Fruit fly (Drosophila melanogaster) whole organism, embryonic: ENCODE data around the gene CG31817.

ENCODE experiments used
- Atf3 ChIP-seq: fragments of 200-800 bp; sonication (Bioruptor generic); optimal IDR thresholded peaks from 3 replicates; lab custom pipeline; 2016; ENCODE audit warnings: missing biosample characterization, missing genetic modification characterization
- Awh ChIP-seq: fragments of 200-800 bp; sonication (Bioruptor generic); IDR thresholded peaks from 2 replicates; pipeline ENCODE4, ENCODE4 v1.3.6; 2022; ENCODE audit warnings: missing biosample characterization, missing genetic modification characterization
- Blimp-1 ChIP-seq: fragments of 200-800 bp; sonication (Bioruptor generic); optimal IDR thresholded peaks from 3 replicates; lab custom pipeline; 2018; ENCODE audit warnings: missing biosample characterization, missing genetic modification characterization, mild to moderate bottlenecking, moderate library complexity, missing genetic modification reagents
- CG1024 ChIP-seq: fragments of 200-800 bp; sonication (Bioruptor generic); IDR thresholded peaks from 2 replicates; pipeline ENCODE4 v1.3.6; 2022; ENCODE audit warnings: missing biosample characterization, missing genetic modification characterization
- CG10979 ChIP-seq: fragments of 200-800 bp; sonication (Bioruptor generic); optimal IDR thresholded peaks from 2 replicates; lab custom pipeline; 2018; ENCODE audit warnings: missing biosample characterization, mild to moderate bottlenecking, missing genetic modification characterization, moderate library complexity
- CG12104 ChIP-seq: fragments of 200-800 bp; sonication (Bioruptor generic); optimal IDR thresholded peaks from 3 replicates; lab custom pipeline; 2016; ENCODE audit warnings: missing biosample characterization, missing genetic modification characterization
- CG12391 ChIP-seq: fragments of 200-800 bp; sonication (Bioruptor generic); optimal IDR thresholded peaks from 3 replicates; lab custom pipeline; 2018; ENCODE audit warnings: missing biosample characterization, mild to moderate bottlenecking, missing genetic modification characterization, moderate library complexity
- CG13287 ChIP-seq: fragments of 200-800 bp; sonication (Bioruptor generic); IDR thresholded peaks from 2 replicates; pipeline ENCODE4 v1.3.6; 2022; ENCODE audit warnings: missing biosample characterization, missing genetic modification characterization; ENCODE audit not compliant: partially characterized antibody
- CG14014 ChIP-seq: fragments of 200-800 bp; sonication (Bioruptor generic); IDR thresholded peaks from 2 replicates; pipeline ENCODE4 v1.3.6; 2022; ENCODE audit warnings: missing biosample characterization, missing genetic modification characterization
- CG1529 ChIP-seq: fragments of 200-800 bp; sonication (Bioruptor generic); optimal IDR thresholded peaks from 3 replicates; lab custom pipeline; 2018; ENCODE audit warnings: missing biosample characterization, missing genetic modification characterization
- CG17361 ChIP-seq: fragments of 200-800 bp; sonication (Bioruptor generic); IDR thresholded peaks from 3 replicates; pipeline ENCODE4 v1.3.6; 2022; ENCODE audit warnings: missing biosample characterization, missing genetic modification characterization
- CG1792 ChIP-seq: fragments of 200-800 bp; sonication (Bioruptor generic); optimal IDR thresholded peaks from 2 replicates; lab custom pipeline; 2016; ENCODE audit warnings: missing biosample characterization, missing genetic modification characterization
- CG18619 ChIP-seq: fragments of 200-800 bp; sonication (Bioruptor generic); optimal IDR thresholded peaks from 3 replicates; lab custom pipeline; 2017; ENCODE audit warnings: missing biosample characterization, mild to moderate bottlenecking, missing genetic modification characterization
- CG30431 ChIP-seq: fragments of 200-800 bp; sonication (Bioruptor generic); optimal IDR thresholded peaks from 2 replicates; lab custom pipeline; 2017; ENCODE audit warnings: missing biosample characterization, missing genetic modification characterization
- CG34224 ChIP-seq: fragments of 200-800 bp; sonication (Bioruptor generic); IDR thresholded peaks from 3 replicates; pipeline ENCODE4 v1.3.6; 2022; ENCODE audit warnings: missing biosample characterization, missing genetic modification characterization; ENCODE audit not compliant: partially characterized antibody
- CG42726 ChIP-seq: fragments of 200-800 bp; sonication (Bioruptor generic); IDR thresholded peaks from 2 replicates; pipeline ENCODE4 v1.3.6; 2022; ENCODE audit warnings: missing biosample characterization, missing genetic modification characterization; ENCODE audit not compliant: partially characterized antibody
- CG4282 ChIP-seq: fragments of 200-800 bp; sonication (Bioruptor generic); optimal IDR thresholded peaks from 2 replicates; lab custom pipeline; 2016; ENCODE audit warnings: missing biosample characterization, missing genetic modification characterization
- CG4328 ChIP-seq: fragments of 200-800 bp; sonication (Bioruptor generic); optimal IDR thresholded peaks from 3 replicates; lab custom pipeline; 2017; ENCODE audit warnings: missing biosample characterization, missing genetic modification reagents, missing genetic modification characterization
- CG7271 ChIP-seq: fragments of 200-800 bp; sonication (Bioruptor generic); optimal IDR thresholded peaks from 2 replicates; lab custom pipeline; 2018; ENCODE audit warnings: missing biosample characterization, mild to moderate bottlenecking, missing genetic modification characterization, moderate library complexity
- CG7357 ChIP-seq: fragments of 200-800 bp; sonication (Bioruptor generic); IDR thresholded peaks from 3 replicates; pipeline ENCODE4 v1.3.6; 2022; ENCODE audit warnings: missing biosample characterization, missing genetic modification characterization
- CG8478 ChIP-seq: fragments of >200 bp; optimal IDR thresholded peaks from 2 replicates; lab custom pipeline; 2018
- CG9797 ChIP-seq: fragments of 200-800 bp; sonication (Bioruptor generic); optimal IDR thresholded peaks from 3 replicates; lab custom pipeline; 2018; ENCODE audit warnings: missing biosample characterization, mild to moderate bottlenecking, missing genetic modification characterization
- Ets65A ChIP-seq: fragments of 200-800 bp; sonication (Bioruptor generic); peaks from one replicate; lab custom pipeline; 2016; ENCODE audit warnings: missing biosample characterization, missing genetic modification characterization
- H2.0 ChIP-seq: fragments of 200-800 bp; sonication (Bioruptor generic); IDR thresholded peaks from 2 replicates; pipeline ENCODE4 v1.3.6; 2022; ENCODE audit warnings: missing biosample characterization, missing genetic modification characterization
- Hr78 ChIP-seq, 2 experiments: fragments of 200-800 bp in 1 of 2; fragments of >200 bp in 1 of 2; sonication (Bioruptor generic) in 1 of 2; optimal IDR thresholded peaks; 2 replicates each; lab custom pipeline; 2017 to 2019; ENCODE audit warnings: missing biosample characterization in 2 of 2, missing genetic modification characterization in 2 of 2, mild to moderate bottlenecking in 1 of 2, moderate library complexity in 1 of 2
- Jarid2 ChIP-seq: fragments of 200-800 bp; sonication (Bioruptor generic); optimal IDR thresholded peaks from 3 replicates; lab custom pipeline; 2017; ENCODE audit warnings: mild to moderate bottlenecking, missing biosample characterization, missing genetic modification reagents, missing genetic modification characterization
- Opbp ChIP-seq: fragments of 200-800 bp; sonication (Bioruptor generic); IDR thresholded peaks from 3 replicates; pipeline ENCODE4 v1.3.6; 2022; ENCODE audit warnings: missing biosample characterization, missing genetic modification characterization; ENCODE audit not compliant: partially characterized antibody
- Six4 ChIP-seq: fragments of 200-800 bp; sonication (Bioruptor generic); optimal IDR thresholded peaks from 2 replicates; lab custom pipeline; 2016; ENCODE audit warnings: missing biosample characterization, missing genetic modification characterization
- Ssrp ChIP-seq: fragments of 200-800 bp; sonication (Bioruptor generic); optimal IDR thresholded peaks from 2 replicates; lab custom pipeline; 2018; ENCODE audit warnings: missing biosample characterization, mild to moderate bottlenecking, missing genetic modification characterization, moderate library complexity
- bcd ChIP-seq: fragments of 200-800 bp; sonication (Bioruptor generic); optimal IDR thresholded peaks from 2 replicates; lab custom pipeline; 2017; ENCODE audit warnings: missing biosample characterization, mild to moderate bottlenecking, missing genetic modification characterization
- ci ChIP-seq: fragments of 200-800 bp; sonication (Bioruptor generic); IDR thresholded peaks from 3 replicates; pipeline ENCODE4 v1.3.6; 2022; ENCODE audit warnings: missing biosample characterization, missing genetic modification characterization
- dan ChIP-seq: fragments of 200-800 bp; sonication (Bioruptor generic); IDR thresholded peaks from 2 replicates; pipeline ENCODE4 v1.3.6; 2022; ENCODE audit warnings: missing biosample characterization, missing genetic modification characterization
- dimm ChIP-seq: fragments of 200-800 bp; sonication (Bioruptor generic); IDR thresholded peaks from 2 replicates; pipeline ENCODE4 v1.3.6; 2022; ENCODE audit warnings: missing biosample characterization, missing genetic modification characterization
- fd3F ChIP-seq: fragments of 200-800 bp; sonication (Bioruptor generic); optimal IDR thresholded peaks from 2 replicates; lab custom pipeline; 2018; ENCODE audit warnings: missing biosample characterization, mild to moderate bottlenecking, missing genetic modification characterization, moderate library complexity
- gro ChIP-seq: fragments of 200-800 bp; sonication (Bioruptor generic); optimal IDR thresholded peaks from 2 replicates; lab custom pipeline; 2016; ENCODE audit warnings: missing biosample characterization, missing genetic modification characterization
- kah ChIP-seq: fragments of 200-800 bp; sonication (Bioruptor generic); optimal IDR thresholded peaks from 2 replicates; lab custom pipeline; 2018; ENCODE audit warnings: missing biosample characterization, mild to moderate bottlenecking, missing genetic modification characterization
- maf-S ChIP-seq: fragments of 200-800 bp; sonication (Bioruptor generic); optimal IDR thresholded peaks from 2 replicates; lab custom pipeline; 2016; ENCODE audit warnings: missing biosample characterization, missing genetic modification characterization
- pb ChIP-seq: fragments of 200-800 bp; sonication (Bioruptor generic); optimal IDR thresholded peaks from 3 replicates; lab custom pipeline; 2016; ENCODE audit warnings: missing biosample characterization, missing genetic modification characterization
- pho ChIP-seq: fragments of 200-800 bp; sonication (Bioruptor generic); optimal IDR thresholded peaks from 2 replicates; lab custom pipeline; 2016; ENCODE audit warnings: missing biosample characterization, missing genetic modification characterization
- pros ChIP-seq: fragments of 200-800 bp; sonication (Bioruptor generic); optimal IDR thresholded peaks from 3 replicates; lab custom pipeline; 2019; ENCODE audit warnings: missing biosample characterization, mild to moderate bottlenecking, missing genetic modification characterization, moderate library complexity
- sens-2 ChIP-seq: fragments of 200-800 bp; sonication (Bioruptor generic); IDR thresholded peaks from 2 replicates; pipeline ENCODE4 v1.3.6; 2022; ENCODE audit warnings: missing biosample characterization, missing genetic modification characterization
- stc ChIP-seq: fragments of 200-800 bp; sonication (Bioruptor generic); IDR thresholded peaks from 2 replicates; pipeline ENCODE4 v1.3.6; 2022; ENCODE audit warnings: missing biosample characterization, missing genetic modification characterization
- tio ChIP-seq: fragments of 200-800 bp; sonication (Bioruptor generic); optimal IDR thresholded peaks from 2 replicates; lab custom pipeline; 2017; ENCODE audit warnings: missing biosample characterization, missing genetic modification characterization, inconsistent platforms
- toy ChIP-seq: fragments of 200-800 bp; sonication (Bioruptor generic); IDR thresholded peaks from 2 replicates; pipeline ENCODE4 v1.3.6; 2022; ENCODE audit warnings: missing biosample characterization, missing genetic modification characterization
- trem ChIP-seq: fragments of 200-800 bp; optimal IDR thresholded peaks from 3 replicates; lab custom pipeline; 2019; ENCODE audit warnings: missing biosample characterization, mild to moderate bottlenecking, missing genetic modification characterization, moderate library complexity
- unpg ChIP-seq: fragments of 200-800 bp; sonication (Bioruptor generic); optimal IDR thresholded peaks from 3 replicates; lab custom pipeline; 2018; ENCODE audit warnings: missing biosample characterization, mild to moderate bottlenecking, missing genetic modification characterization, moderate library complexity
- vvl ChIP-seq: fragments of 200-800 bp; sonication (Bioruptor generic); IDR thresholded peaks from 2 replicates; pipeline ENCODE4 v1.3.6; 2022; ENCODE audit warnings: missing biosample characterization, missing genetic modification characterization
- zfh1 ChIP-seq: fragments of 200-800 bp; sonication (Bioruptor generic); IDR thresholded peaks from 3 replicates; pipeline ENCODE4 v1.3.6; 2022; ENCODE audit warnings: missing biosample characterization, missing genetic modification characterization

The CG31817 gene

dm6 chr2L:16299466-16300311 is 38.0 kb downstream of the CG31817 start, which contains the start of the genes heix and CG17328 (continued):
- TF ChIP-seq Ssrp (tag; lab: Kevin White, UChicago) (peak; percentile 66), dimm (GFP tag; lab: Robert Waterston, UW) (no peak), Ets65A (no peak), pho (peak; percentile 50), CG14014 (peak; percentile 78), pros (GFP tag; lab: Kevin White, UChicago) (no peak), CG12391 (peak; percentile 82), CG34224 (GFP tag; lab: Robert Waterston, UW) (0 out of 3 replicates have a peak, but pooled peaks have one; percentile 12), Atf3 (peak; percentile 46), unpg (peak; percentile 68), CG1792 (GFP tag; lab: Kevin White, UChicago) (peak; percentile 1), kah (GFP tag; lab: Kevin White, UChicago) (peak; percentile 93), Jarid2 (GFP tag; lab: Kevin White, UChicago) (no peak), CG4282 (GFP tag; lab: Kevin White, UChicago) (no peak), gro (GFP tag; lab: Kevin White, UChicago) (peak; percentile 31), CG12104 (GFP tag; lab: Kevin White, UChicago) (peak; percentile 78), tio (GFP tag; lab: Kevin White, UChicago) (peak; percentile 80), Six4 (peak; percentile 59), zfh1 (peak; percentile 74), sens-2 (GFP tag; lab: Robert Waterston, UW) (0 out of 2 replicates have a peak, but pooled peaks have one; percentile 7), CG42726 (GFP tag; lab: Robert Waterston, UW) (0 out of 2 replicates have a peak, but pooled peaks have one; percentile 30), CG18619 (GFP tag; lab: Kevin White, UChicago) (peak; percentile 70), CG30431 (peak; percentile 19), CG7271 (tag; lab: Kevin White, UChicago) (peak; percentile 6), Blimp-1 (GFP tag; lab: Kevin White, UChicago) (peak; percentile 50), toy (GFP tag; lab: Robert Waterston, UW) (no peak), CG8478 (lab: Kevin White, UChicago) (no peak), fd3F (GFP tag; lab: Kevin White, UChicago) (peak; percentile 65), CG1024 (GFP tag; lab: Robert Waterston, UW) (peak; percentile 64; the same call in 1 of the 2 replicates), Awh (0 out of 2 replicates have a peak, but pooled peaks have one; percentile 12), CG10979 (tag; lab: Kevin White, UChicago) (peak; percentile 45), bcd (GFP tag; lab: Kevin White, UChicago) (peak; percentile 74), CG4328 (peak; percentile 60), stc (GFP tag; lab: Robert Waterston, UW) (peak; percentile 62), pb (GFP tag; lab: Kevin White, UChicago) (peak; percentile 11), dan (GFP tag; lab: Robert Waterston, UW) (no peak), CG1529 (GFP tag; lab: Kevin White, UChicago) (peak; percentile 100), Opbp (0 out of 3 replicates have a peak, but pooled peaks have one; percentile 24), CG9797 (GFP tag; lab: Kevin White, UChicago) (peak; percentile 75), vvl (GFP tag; lab: Robert Waterston, UW) (peak; percentile 73), trem (tag; lab: Kevin White, UChicago) (peak; percentile 66), maf-S (GFP tag; lab: Kevin White, UChicago) (peak; percentile 55), CG13287 (GFP tag; lab: Robert Waterston, UW) (0 out of 2 replicates have a peak, but pooled peaks have one; percentile 28), CG17361 (GFP tag; lab: Robert Waterston, UW) (peak; percentile 88), H2.0 (GFP tag; lab: Robert Waterston, UW) (peak; percentile 68), CG7357 (GFP tag; lab: Robert Waterston, UW) (peak; percentile 34; the same call in 1 of the 3 replicates), Hr78 (GFP tag; optimal IDR thresholded peaks at IDR 0.05; lab: Kevin White, UChicago) (no peak), ci (peak; percentile 80)
